Fruit fly (Drosophila melanogaster) ovary, adult (tissue): ENCODE data around the gene Sec16.
A peak's percentile ranks its signal among the peaks of the same experiment; 100 is the strongest.

Experiments used
- CG17801 ChIP-seq: fragments of 200-800 bp; optimal IDR thresholded peaks from 2 replicates; lab custom pipeline; 2019; ENCODE audit warnings: missing biosample characterization, mild to moderate bottlenecking, missing genetic modification characterization, moderate library complexity; ENCODE audit not compliant: partially characterized antibody

The Sec16 gene

DNA sequence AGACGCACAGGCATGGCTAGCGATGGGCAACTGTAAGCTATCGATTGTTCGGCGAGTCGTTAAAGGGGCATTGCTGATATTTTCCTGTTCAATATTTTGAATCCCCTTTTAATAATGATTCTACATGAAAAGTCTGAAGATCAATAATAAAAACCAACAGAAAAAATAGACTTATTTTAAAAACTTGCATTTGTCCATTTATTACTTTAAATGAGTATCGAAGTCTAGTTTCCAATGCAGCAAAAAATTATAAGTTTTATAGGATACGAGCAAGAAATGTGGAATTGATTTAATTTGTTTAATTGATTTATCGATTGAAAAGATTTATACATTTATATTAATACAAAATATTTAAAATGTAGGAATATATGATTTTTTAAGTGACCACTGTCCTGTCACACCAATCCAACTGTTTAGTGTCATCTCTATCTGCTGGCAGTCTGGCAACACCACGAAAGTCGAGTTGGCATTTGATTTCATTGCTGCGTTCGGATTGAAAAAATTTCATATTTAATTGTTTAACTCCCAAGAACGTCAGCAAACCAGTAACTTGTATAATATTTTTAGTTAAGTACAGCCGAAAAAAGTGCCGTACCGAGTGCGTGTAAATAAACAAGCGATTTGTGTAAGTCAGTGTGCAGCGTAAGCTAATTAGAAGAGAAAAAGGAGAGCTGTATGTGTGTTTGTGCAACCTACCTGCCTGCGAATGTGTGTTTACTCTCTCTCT is at the start of gene Sec16, which contains the start of gene CG1824:
Gene Sec16, plus strand, starts transcription at position 438 of the 727 bp plus-strand sequence.
Gene CG1824, minus strand, starts transcription at position 15 of the 727 bp plus-strand sequence.
- TF ChIP-seq CG17801 (GFP tag; lab: Kevin White, UChicago) = no peak

DNA sequence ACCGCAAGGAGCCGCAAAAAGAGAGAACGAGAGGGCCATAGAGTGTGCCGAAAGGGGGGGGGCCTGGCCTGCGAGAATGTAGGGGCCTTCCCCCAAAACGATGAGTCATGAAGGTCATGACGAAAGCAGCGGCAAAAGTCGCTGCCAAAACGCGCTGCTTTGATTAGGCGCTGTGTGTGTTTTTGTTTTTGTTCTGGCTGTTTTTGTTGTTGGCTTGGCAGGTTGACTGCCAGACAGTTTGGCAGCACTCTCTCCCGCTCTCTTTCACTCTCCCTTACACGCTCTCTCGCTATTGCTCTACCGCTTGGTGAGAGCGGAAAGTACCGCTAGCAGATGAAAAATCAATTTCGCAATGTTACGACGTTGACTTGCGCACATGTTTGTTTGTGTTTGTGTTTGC is 49.7 kb upstream of the Sec16 start:
- no peak for TF ChIP-seq CG17801 (GFP tag; lab: Kevin White, UChicago)

DNA sequence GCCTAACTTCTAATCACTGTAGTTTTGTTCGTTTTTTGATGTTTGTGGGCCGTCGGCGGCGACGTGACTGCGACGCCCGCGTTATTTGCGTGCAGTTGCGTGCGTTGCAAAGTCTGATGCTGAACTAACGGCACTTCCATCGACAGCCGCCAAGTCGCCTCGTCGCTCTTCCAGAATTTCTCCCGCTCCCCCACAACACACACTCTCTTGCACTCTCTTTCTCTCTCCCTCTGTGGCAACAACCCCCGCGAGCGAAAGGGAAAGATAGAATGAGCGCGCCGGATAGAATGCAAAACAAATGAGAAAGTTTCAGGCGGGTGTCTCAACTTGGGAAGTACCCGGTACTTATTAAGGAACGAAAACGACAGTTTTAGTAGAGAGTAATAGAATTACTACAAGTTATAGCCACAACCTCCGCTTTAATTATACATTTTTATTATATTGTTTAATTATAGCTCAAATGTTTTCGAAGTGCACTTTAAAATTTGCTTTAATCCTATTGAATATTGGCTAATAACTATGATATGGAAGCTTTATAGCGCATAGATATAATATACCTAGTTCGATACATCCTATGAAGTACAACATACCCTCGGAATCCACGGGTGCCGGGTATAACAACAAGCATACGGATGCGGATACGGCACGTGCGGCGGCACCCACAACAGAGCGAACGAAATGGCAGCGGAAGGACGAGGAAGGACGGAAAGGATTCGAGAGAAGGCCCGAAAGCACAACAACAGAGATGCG is 48.8 kb upstream of the Sec16 start:
- TF ChIP-seq CG17801 (GFP tag; lab: Kevin White, UChicago) = no peak

DNA sequence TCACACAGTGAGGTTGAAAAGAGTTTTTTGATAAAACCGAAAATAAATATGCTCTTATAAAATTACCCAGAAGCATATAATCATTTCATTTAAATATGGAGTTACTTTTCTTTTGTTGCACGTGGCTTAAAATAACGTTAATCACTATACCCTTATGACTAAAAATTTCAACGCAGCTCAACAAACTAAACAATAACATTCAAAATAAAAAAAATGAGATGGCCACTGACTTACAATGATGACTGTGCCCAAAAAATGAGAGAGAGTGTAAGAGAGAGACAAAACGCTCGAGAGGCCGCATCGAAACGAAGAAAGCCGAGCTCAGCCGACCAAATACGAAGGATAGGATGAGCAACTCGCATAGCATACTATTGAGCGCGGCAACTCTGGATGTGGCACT is 48.2 kb upstream of the Sec16 start:
- TF ChIP-seq CG17801 (GFP tag; lab: Kevin White, UChicago) = no peak

DNA sequence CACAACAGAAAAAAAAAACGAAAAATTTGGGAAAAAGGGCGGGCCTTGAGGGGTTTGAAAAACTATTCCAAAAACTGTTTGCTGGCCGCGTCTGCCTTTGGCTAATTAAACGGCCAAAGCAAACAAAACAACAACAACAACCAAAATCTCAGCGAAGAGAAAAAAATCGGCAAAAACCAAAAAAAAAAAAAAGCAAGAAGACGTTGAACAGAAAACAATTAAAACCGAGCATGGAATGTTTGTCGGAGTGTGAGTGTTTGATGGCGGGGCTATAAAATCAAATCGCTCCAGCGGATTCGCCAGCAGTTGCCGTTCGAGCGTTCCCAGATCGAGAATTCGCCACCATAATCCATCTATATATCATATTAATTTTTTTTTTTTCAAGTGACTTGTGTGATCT is 43.0 kb upstream of the Sec16 start, which contains the start of gene Cpr11B:
Gene Cpr11B, plus strand, starts transcription at position 301 of the 400 bp plus-strand sequence.
- TF ChIP-seq CG17801 (GFP tag; lab: Kevin White, UChicago) = no peak

DNA sequence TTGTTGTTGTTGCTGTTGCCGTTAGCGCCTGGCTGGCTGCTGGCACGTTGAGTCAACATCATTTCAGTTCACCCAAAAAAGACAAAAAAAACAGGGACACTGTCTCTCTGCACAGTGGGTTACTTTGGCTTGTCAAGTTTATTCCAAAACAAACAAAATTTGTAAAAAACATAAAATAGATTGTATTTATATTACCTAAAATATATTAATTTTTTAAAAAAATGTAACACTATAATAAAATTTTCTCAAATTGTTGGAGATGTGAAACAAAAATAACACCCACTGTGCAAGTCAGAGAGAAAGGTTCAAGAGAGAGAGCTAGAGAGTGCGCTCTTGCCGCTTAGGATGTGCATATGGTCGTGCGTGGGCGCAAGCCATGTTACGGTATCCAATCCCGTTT is 28.2 kb upstream of the Sec16 start:
- TF ChIP-seq CG17801 (GFP tag; lab: Kevin White, UChicago) = no peak

DNA sequence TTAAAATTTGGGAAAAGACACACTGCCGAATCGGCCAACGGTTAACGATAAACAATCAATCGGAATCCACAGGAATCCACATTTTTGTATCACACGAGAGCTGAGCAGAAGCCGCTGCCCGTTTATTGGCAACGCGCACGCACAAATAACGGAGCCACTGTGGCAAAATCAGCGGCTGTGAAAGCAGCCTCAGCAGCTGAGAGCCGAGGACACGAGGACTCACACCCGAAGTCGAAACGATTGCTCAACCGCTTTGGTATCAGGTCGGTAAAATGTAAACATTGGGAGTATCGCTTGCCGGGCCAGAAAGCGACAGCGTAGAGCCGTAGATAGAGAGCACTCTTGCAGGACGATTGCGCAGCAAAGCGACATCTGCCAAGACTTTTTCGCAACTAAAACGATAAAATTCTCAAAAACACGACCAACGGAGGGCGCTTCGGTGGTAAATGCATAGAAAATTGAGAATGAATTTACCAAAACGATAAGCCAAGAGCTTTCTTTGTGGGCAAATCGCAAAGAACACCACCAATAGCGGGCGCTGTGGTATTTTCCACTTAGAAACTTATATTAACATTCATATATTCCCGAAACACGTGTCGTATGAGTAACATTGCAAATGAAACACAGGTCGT is 27.4 kb upstream of the Sec16 start, which contains the start of gene hwt:
Gene hwt, minus strand, starts transcription at position 161 of the 632 bp plus-strand sequence.
- no peak for TF ChIP-seq CG17801 (GFP tag; lab: Kevin White, UChicago)

DNA sequence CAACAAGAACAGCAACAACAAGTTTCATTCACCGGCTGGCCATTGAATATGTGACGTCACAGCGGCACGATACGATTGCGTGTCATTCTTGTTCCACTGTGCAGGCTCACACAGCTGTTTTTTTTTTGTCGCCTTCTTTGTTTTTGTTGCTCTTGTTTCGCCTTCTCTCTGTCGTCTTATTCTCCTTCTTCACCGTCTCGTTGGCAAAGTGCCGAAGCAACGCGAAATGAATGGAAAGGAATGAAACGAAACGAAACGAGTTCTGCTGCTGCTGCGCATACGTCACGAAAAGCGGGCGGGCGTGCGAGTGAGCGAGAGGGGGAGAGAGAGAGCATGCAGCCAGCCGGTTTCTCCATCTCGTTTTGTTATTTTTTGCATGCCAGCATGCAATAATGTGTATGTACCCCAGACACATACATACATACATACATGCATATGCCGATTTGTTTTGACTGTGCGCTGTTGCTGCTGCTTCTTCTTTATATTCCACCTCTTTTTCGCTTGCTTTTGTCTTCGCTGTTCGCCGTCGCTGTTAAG is 21.1 kb upstream of the Sec16 start:
- peak; percentile 79 for TF ChIP-seq CG17801 (GFP tag; lab: Kevin White, UChicago)

DNA sequence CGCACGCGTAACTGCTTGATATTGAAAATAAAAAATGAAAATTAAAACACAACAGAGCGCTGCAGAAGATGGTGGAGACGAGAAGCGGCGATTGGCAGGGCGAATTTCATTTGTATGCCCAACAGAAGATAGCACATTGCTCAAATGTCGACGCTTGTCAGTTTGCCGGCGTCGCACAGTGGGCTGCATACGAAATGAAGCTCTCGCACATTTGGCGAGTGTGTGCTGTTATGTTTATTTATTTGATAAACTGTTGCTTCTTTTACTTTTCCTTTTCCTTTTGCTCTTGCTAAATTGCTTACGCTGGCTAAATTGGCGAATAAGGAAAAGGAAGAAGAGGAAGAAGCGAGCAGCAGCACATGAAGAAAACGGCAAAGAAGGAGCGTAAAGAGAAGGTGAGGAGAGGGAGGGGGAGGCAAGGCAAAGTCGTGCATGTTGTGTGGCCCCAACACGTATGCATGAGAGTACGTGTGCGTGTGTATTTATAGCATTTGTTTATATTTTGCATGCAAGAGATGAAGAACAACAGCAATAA is 20.5 kb upstream of the Sec16 start:
- TF ChIP-seq CG17801 (GFP tag; lab: Kevin White, UChicago) = no peak

DNA sequence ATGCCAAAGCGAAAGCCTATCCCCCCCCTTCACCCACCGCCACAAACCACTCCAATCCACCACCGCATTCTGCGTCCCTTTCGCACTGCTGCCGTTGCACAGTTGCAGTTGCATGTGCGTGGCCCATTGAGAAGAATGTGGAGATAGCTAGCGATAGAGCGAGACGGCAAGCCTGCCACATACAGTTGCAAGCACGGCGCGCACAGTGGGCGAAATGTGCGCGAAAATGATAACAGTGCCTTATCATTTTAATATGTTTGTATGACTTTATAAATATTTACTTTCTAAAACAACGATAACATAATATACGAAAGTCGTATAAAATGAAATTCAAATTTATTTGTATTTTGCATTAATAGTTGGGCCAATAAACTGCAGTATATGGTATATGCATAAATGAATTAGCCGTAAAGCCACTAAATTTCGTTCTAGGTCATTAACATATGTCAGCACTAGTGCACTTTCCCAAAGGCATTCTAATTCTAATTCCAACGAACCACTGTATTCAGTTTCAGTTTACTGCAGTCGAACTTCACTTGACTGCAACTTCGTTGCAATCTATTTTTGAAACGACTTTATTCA is 19.9 kb upstream of the Sec16 start:
- TF ChIP-seq CG17801 (GFP tag; lab: Kevin White, UChicago) = no peak

DNA sequence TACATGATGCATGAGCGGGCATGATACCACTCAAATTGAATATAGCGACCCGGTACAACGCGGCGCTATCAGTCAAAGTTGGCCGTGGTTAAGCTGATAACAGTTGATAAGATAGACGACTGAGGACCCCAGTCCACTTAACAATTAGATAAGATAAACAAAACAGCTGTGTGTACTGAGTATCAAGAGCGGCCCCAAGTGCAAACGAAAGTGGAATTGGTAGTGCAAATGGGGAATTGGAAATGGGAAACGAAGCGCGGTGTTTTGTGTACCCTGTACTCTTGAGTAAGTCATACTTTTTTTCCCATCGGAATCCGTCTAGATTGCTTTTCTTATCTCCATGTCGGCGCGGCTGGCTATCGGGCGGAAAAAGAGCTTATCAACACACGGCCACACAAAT is 18.1 kb upstream of the Sec16 start:
- no peak for TF ChIP-seq CG17801 (GFP tag; lab: Kevin White, UChicago)

DNA sequence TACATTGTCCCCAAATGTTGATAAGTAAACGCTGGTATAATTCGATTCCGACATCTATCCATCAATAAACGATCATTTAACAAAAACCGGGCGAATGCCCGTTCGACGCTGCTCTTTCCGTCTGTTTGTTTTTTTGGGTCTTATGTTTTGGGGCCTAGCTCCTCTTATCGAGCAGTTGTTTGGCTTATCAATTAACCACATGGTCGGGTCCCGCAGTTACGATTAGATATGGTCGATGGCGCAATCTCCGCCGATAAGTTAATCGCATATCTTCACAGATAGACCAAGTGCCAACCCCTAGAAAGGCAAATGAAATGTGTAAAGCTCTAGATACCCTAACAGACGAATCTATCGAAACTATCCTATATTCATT is 17.5 kb upstream of the Sec16 start:
- TF ChIP-seq CG17801 (GFP tag; lab: Kevin White, UChicago) = no peak

DNA sequence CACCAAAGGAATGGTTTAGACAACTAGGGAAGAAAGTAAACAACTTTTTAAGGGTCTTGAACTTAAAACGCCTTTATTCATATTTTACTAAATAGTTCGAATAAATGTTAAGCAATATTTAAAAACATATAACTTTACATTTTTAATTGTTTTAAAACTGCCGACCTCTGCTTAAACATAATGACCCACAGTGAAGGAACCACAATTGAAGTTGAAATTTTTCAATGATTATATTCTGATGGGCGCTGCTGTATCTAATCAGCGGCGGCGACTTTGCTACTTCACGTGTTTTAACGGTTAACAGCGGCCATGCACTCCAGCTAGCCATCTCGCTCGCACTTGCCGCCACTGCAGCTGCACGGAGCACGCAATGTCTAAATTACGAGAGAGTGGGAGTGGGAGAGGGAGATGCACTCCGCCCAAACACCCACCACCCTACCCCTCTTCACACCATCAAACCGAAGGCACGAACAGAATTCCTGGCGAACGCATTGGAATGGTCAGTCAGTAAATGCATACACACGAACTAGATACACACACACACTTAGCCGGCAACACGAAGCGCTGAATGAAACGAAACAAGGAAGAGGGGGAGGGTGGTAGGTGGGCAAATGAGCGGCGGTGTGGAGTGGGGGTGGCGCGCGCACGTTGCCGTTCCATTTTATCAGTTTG is 17.0 kb upstream of the Sec16 start:
- TF ChIP-seq CG17801 (GFP tag; lab: Kevin White, UChicago) = no peak

DNA sequence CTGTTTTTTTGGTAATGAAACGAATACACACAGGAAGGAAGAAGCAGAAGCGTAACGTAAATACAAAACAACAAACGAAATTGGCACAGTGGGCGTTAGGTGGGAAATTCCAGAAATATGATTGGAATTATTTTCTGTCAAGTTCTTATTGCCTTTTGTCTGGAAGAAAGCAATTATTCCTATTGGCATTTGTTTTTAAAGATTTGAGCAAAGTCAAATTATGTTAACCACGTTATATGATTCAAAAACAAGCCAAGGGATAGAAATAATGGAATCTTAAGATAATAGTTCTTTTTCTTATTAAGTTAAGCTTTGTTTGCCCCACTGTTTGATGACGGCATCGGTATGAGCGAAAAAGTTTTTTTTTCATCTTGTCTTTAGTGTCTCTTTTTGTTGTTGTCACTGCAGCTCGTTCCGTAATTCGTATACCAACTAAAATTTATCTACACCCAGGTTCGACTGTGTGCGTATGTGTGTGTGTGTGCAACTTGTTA is 16.3 kb upstream of the Sec16 start:
- peak; percentile 76 for TF ChIP-seq CG17801 (GFP tag; lab: Kevin White, UChicago)
